Worm (Caenorhabditis elegans) whole organism, early embryonic: ENCODE results near the gene Y46H3D.8.

ENCODE experiments used
- B0310.2 ChIP-seq: sonication (generic microtip); optimal IDR thresholded peaks from 2 replicates; lab custom pipeline; 2016; ENCODE audit warnings: mild to moderate bottlenecking, missing genetic modification characterization, missing compliant biosample characterization
- F13C5.2 ChIP-seq: sonication (generic microtip); optimal IDR thresholded peaks from 2 replicates; lab custom pipeline; 2017; ENCODE audit warnings: mild to moderate bottlenecking, missing genetic modification characterization, inconsistent platforms, missing compliant biosample characterization
- aly-1 ChIP-seq: sonication (generic microtip); optimal IDR thresholded peaks from 2 replicates; lab custom pipeline; 2016; ENCODE audit warnings: missing genetic modification characterization, missing compliant biosample characterization
- ama-1 ChIP-seq: fragments of 150-350 bp; optimal IDR thresholded peaks from 2 replicates; lab custom pipeline; 2014
- ceh-13 ChIP-seq: fragments of 200-800 bp; sonication (Bioruptor generic); optimal IDR thresholded peaks from 2 replicates; lab custom pipeline; 2018; ENCODE audit warnings: mild to moderate bottlenecking, missing genetic modification characterization, missing compliant biosample characterization
- ceh-36 ChIP-seq: sonication (generic microtip); optimal IDR thresholded peaks from 2 replicates; lab custom pipeline; 2016; ENCODE audit warnings: missing genetic modification characterization, inconsistent platforms, missing compliant biosample characterization
- ets-7 ChIP-seq: sonication (generic microtip); optimal IDR thresholded peaks from 2 replicates; lab custom pipeline; 2016; ENCODE audit warnings: missing genotype, missing genetic modification characterization, missing compliant biosample characterization
- flt-1 ChIP-seq: fragments of 200-800 bp; sonication (Bioruptor generic); IDR thresholded peaks from 2 replicates; pipeline ENCODE4 v1.3.6; 2022; ENCODE audit warnings: missing genetic modification characterization, missing compliant biosample characterization
- hmbx-1 ChIP-seq: sonication (generic microtip); optimal IDR thresholded peaks from 2 replicates; lab custom pipeline; 2016; ENCODE audit warnings: mild to moderate bottlenecking, missing genetic modification characterization, missing compliant biosample characterization
- hmg-4 ChIP-seq: fragments of 200-800 bp; sonication (Bioruptor generic); optimal IDR thresholded peaks from 2 replicates; lab custom pipeline; 2018; ENCODE audit warnings: mild to moderate bottlenecking, missing genetic modification characterization, missing compliant biosample characterization
- hnd-1 ChIP-seq: sonication (generic microtip); optimal IDR thresholded peaks from 2 replicates; lab custom pipeline; 2016; ENCODE audit warnings: missing genetic modification characterization, missing compliant biosample characterization
- pes-1 ChIP-seq: fragments of 200-800 bp; sonication (Bioruptor generic); IDR thresholded peaks from 2 replicates; pipeline ENCODE4 v1.3.6; 2022; ENCODE audit warnings: missing genetic modification reagents, missing genetic modification characterization, missing compliant biosample characterization
- scrt-1 ChIP-seq: fragments of 200-800 bp; sonication (Bioruptor generic); IDR thresholded peaks from 2 replicates; pipeline ENCODE4 v1.3.6; 2022; ENCODE audit warnings: missing genetic modification characterization, missing compliant biosample characterization
- sea-1 ChIP-seq: fragments of 200-800 bp; sonication (Bioruptor generic); conservative IDR thresholded peaks from 2 replicates; pipeline ENCODE4 v1.3.6; 2022; ENCODE audit warnings: missing genetic modification characterization, missing compliant biosample characterization
- tbx-11 ChIP-seq: fragments of 200-800 bp; sonication (Bioruptor generic); IDR thresholded peaks from 2 replicates; pipeline ENCODE4 v1.3.6; 2022; ENCODE audit warnings: missing genetic modification characterization, missing compliant biosample characterization
- tbx-37 ChIP-seq: fragments of 200-800 bp; sonication (Bioruptor generic); conservative IDR thresholded peaks from 2 replicates; pipeline ENCODE4 v1.3.6; 2022; ENCODE audit warnings: missing genetic modification reagents, missing genetic modification characterization, missing compliant biosample characterization
- tra-4 ChIP-seq: sonication (generic microtip); optimal IDR thresholded peaks from 2 replicates; lab custom pipeline; 2017; ENCODE audit warnings: missing genetic modification characterization, missing compliant biosample characterization

The Y46H3D.8 gene

ce11 chrV:1631148-1631547 lies at the start of gene Y46H3D.8:
Gene Y46H3D.8 (minus strand): TSS chrV:1631248.
- TF ChIP-seq hmg-4 (GFP tag; lab: Kevin White, UChicago) (no peak), B0310.2 (no peak), tbx-11 (GFP tag; lab: Robert Waterston, UW) (no peak), F13C5.2 (tag; lab: Kevin White, UChicago) (no peak), ama-1 (lab: Kevin White, UChicago) (no peak), sea-1 (no peak), tbx-37 (no peak), ets-7 (tag; lab: Kevin White, UChicago) (no peak), hmbx-1 (tag; lab: Kevin White, UChicago) (no peak), aly-1 (no peak), hnd-1 (no peak), ceh-36 (no peak), tra-4 (no peak), ceh-13 (GFP tag; lab: Kevin White, UChicago) (no peak), pes-1 (GFP tag; lab: Robert Waterston, UW) (no peak), flt-1 (no peak), scrt-1 (GFP tag; lab: Robert Waterston, UW) (no peak)

- TF ChIP-seq scrt-1 (GFP tag; lab: Robert Waterston, UW) = no peak
- TF ChIP-seq tbx-11 (GFP tag; lab: Robert Waterston, UW) = no peak
- TF ChIP-seq sea-1 = no peak
- TF ChIP-seq ama-1 (lab: Kevin White, UChicago) = no peak
- no peak for TF ChIP-seq tra-4
- no peak for TF ChIP-seq B0310.2
- no peak for TF ChIP-seq pes-1 (GFP tag; lab: Robert Waterston, UW)
- no peak for TF ChIP-seq hmg-4 (GFP tag; lab: Kevin White, UChicago)
- TF ChIP-seq F13C5.2 (tag; lab: Kevin White, UChicago) = no peak
- no peak for TF ChIP-seq hmbx-1 (tag; lab: Kevin White, UChicago)
- no peak for TF ChIP-seq hnd-1
- TF ChIP-seq ceh-13 (GFP tag; lab: Kevin White, UChicago) = no peak
- no peak for TF ChIP-seq tbx-37
Measured at ce11 chrV:1680770-1681169, 49.7 kb upstream of the Y46H3D.8 start, which contains the start of gene srw-91. Gene srw-91 (minus strand): TSS chrV:1680870.

- TF ChIP-seq ceh-36 = no peak
- TF ChIP-seq hmbx-1 (tag; lab: Kevin White, UChicago) = no peak
- TF ChIP-seq ets-7 (tag; lab: Kevin White, UChicago) = no peak
- no peak for TF ChIP-seq ama-1 (lab: Kevin White, UChicago)
- TF ChIP-seq B0310.2 = no peak
- TF ChIP-seq F13C5.2 (tag; lab: Kevin White, UChicago) = no peak
- no peak for TF ChIP-seq scrt-1 (GFP tag; lab: Robert Waterston, UW)
- no peak for TF ChIP-seq tra-4
- no peak for TF ChIP-seq sea-1
- no peak for TF ChIP-seq aly-1
- no peak for TF ChIP-seq tbx-11 (GFP tag; lab: Robert Waterston, UW)
- no peak for TF ChIP-seq hnd-1
- no peak for TF ChIP-seq hmg-4 (GFP tag; lab: Kevin White, UChicago)
- TF ChIP-seq tbx-37 = no peak
- no peak for TF ChIP-seq pes-1 (GFP tag; lab: Robert Waterston, UW)
- TF ChIP-seq flt-1 = no peak
- no peak for TF ChIP-seq ceh-13 (GFP tag; lab: Kevin White, UChicago)
Measured at ce11 chrV:1678228-1678627, 47.2 kb upstream of the Y46H3D.8 start, which contains the start of gene srw-98. Gene srw-98 (minus strand): TSS chrV:1678328.

- TF ChIP-seq ama-1 (lab: Kevin White, UChicago) = no peak
- TF ChIP-seq hnd-1 = no peak
Measured at ce11 chrV:1668216-1668615, 37.2 kb upstream of the Y46H3D.8 start, which contains the start of gene irld-42. Gene irld-42 (plus strand): TSS chrV:1668516.

ce11 chrV:1666904-1667303 lies 35.9 kb upstream of the Y46H3D.8 start, which contains the start of gene K04F1.8:
Gene K04F1.8 (plus strand): TSS chrV:1667204.
- TF ChIP-seq F13C5.2 (tag; lab: Kevin White, UChicago) (no peak), flt-1 (no peak)

- no peak for TF ChIP-seq B0310.2
- TF ChIP-seq ama-1 (lab: Kevin White, UChicago) = no peak
- TF ChIP-seq ceh-13 (GFP tag; lab: Kevin White, UChicago) = no peak
- no peak for TF ChIP-seq F13C5.2 (tag; lab: Kevin White, UChicago)
- TF ChIP-seq sea-1 = no peak
- TF ChIP-seq tbx-11 (GFP tag; lab: Robert Waterston, UW) = no peak
- no peak for TF ChIP-seq scrt-1 (GFP tag; lab: Robert Waterston, UW)
- TF ChIP-seq flt-1 = no peak
- no peak for TF ChIP-seq hnd-1
- no peak for TF ChIP-seq tbx-37
- TF ChIP-seq hmbx-1 (tag; lab: Kevin White, UChicago) = no peak
- TF ChIP-seq ets-7 (tag; lab: Kevin White, UChicago) = no peak
- no peak for TF ChIP-seq aly-1
- TF ChIP-seq ceh-36 = no peak
- no peak for TF ChIP-seq pes-1 (GFP tag; lab: Robert Waterston, UW)
- TF ChIP-seq tra-4 = no peak
- no peak for TF ChIP-seq hmg-4 (GFP tag; lab: Kevin White, UChicago)
Measured at ce11 chrV:1664921-1665320, 33.9 kb upstream of the Y46H3D.8 start, which contains the start of gene K04F1.9. Gene K04F1.9 (plus strand): TSS chrV:1665221.

ce11 chrV:1662270-1662669 lies 31.2 kb upstream of the Y46H3D.8 start, which contains the start of gene irld-40:
Gene irld-40 (plus strand): TSS chrV:1662570.
- no peak for TF ChIP-seq tbx-11 (GFP tag; lab: Robert Waterston, UW)
- TF ChIP-seq ceh-13 (GFP tag; lab: Kevin White, UChicago) = no peak
- TF ChIP-seq tbx-37 = no peak
- no peak for TF ChIP-seq tra-4
- TF ChIP-seq flt-1 = no peak

- no peak for TF ChIP-seq tbx-37
- no peak for TF ChIP-seq ets-7 (tag; lab: Kevin White, UChicago)
- TF ChIP-seq tbx-11 (GFP tag; lab: Robert Waterston, UW) = no peak
- TF ChIP-seq scrt-1 (GFP tag; lab: Robert Waterston, UW) = no peak
- TF ChIP-seq hmg-4 (GFP tag; lab: Kevin White, UChicago) = no peak
- no peak for TF ChIP-seq aly-1
- no peak for TF ChIP-seq sea-1
- TF ChIP-seq ama-1 (lab: Kevin White, UChicago) = no peak
- TF ChIP-seq flt-1 = no peak
Measured at ce11 chrV:1654845-1655244, 23.8 kb upstream of the Y46H3D.8 start, which contains the start of gene irld-11. Gene irld-11 (plus strand): TSS chrV:1655145.
